Fruit fly (Drosophila melanogaster) Kc167 (cell line): ENCODE data around the gene Dhc93AB.

Experiments used
- Myc ChIP-seq: fragments of >200 bp; optimal IDR thresholded peaks from 2 replicates; lab custom pipeline; 2017; ENCODE audit warnings: missing external identifiers
- Sin3A ChIP-seq: fragments of >200 bp; optimal IDR thresholded peaks from 2 replicates; lab custom pipeline; 2018; ENCODE audit warnings: missing external identifiers
- h ChIP-seq: fragments of >200 bp; optimal IDR thresholded peaks from 3 replicates; lab custom pipeline; 2018; ENCODE audit warnings: missing external identifiers
- insv ChIP-seq: fragments of >200 bp; optimal IDR thresholded peaks from 3 replicates; lab custom pipeline; 2018; ENCODE audit warnings: missing external identifiers
- psq ChIP-seq: fragments of >200 bp; optimal IDR thresholded peaks from 2 replicates; lab custom pipeline; 2017; ENCODE audit warnings: missing external identifiers
- ttk ChIP-seq: sonication (Bioruptor generic); optimal IDR thresholded peaks from 2 replicates; lab custom pipeline; 2017; ENCODE audit warnings: missing external identifiers

Dhc93AB gene

dm6 chr3R:21042399-21042798 lies at the start of gene Dhc93AB:
Gene Dhc93AB, minus strand, starts transcription at chr3R:21042499.
- TF ChIP-seq insv (lab: Kevin White, UChicago) = no peak
- no peak for TF ChIP-seq ttk (lab: Kevin White, UChicago)
- no peak for TF ChIP-seq h (lab: Kevin White, UChicago)
- no peak for TF ChIP-seq Sin3A (lab: Kevin White, UChicago)
- no peak for TF ChIP-seq Myc (lab: Kevin White, UChicago)
- no peak for TF ChIP-seq psq (lab: Kevin White, UChicago)

- no peak for TF ChIP-seq ttk (lab: Kevin White, UChicago)
- no peak for TF ChIP-seq insv (lab: Kevin White, UChicago)
- TF ChIP-seq psq (lab: Kevin White, UChicago) = no peak
- TF ChIP-seq Myc (lab: Kevin White, UChicago) = no peak
- no peak for TF ChIP-seq h (lab: Kevin White, UChicago)
- no peak for TF ChIP-seq Sin3A (lab: Kevin White, UChicago)
These were observed 49.7 kb upstream of the Dhc93AB start for dm6 chr3R:21092036-21092435.

dm6 chr3R:21091500-21091899 lies 49.2 kb upstream of the Dhc93AB start:
- TF ChIP-seq insv (lab: Kevin White, UChicago) = no peak
- TF ChIP-seq Myc (lab: Kevin White, UChicago) = no peak
- TF ChIP-seq ttk (lab: Kevin White, UChicago) = no peak
- no peak for TF ChIP-seq Sin3A (lab: Kevin White, UChicago)
- TF ChIP-seq h (lab: Kevin White, UChicago) = no peak
- TF ChIP-seq psq (lab: Kevin White, UChicago) = no peak

dm6 chr3R:21090230-21091021 lies 48.1 kb upstream of the Dhc93AB start:
- TF ChIP-seq ttk (lab: Kevin White, UChicago) (no peak), insv (lab: Kevin White, UChicago) (no peak), Myc (lab: Kevin White, UChicago) (no peak), Sin3A (lab: Kevin White, UChicago) (no peak)

dm6 chr3R:21089416-21089815 lies 47.1 kb upstream of the Dhc93AB start:
- no peak for TF ChIP-seq Sin3A (lab: Kevin White, UChicago)
- no peak for TF ChIP-seq ttk (lab: Kevin White, UChicago)
- no peak for TF ChIP-seq psq (lab: Kevin White, UChicago)
- no peak for TF ChIP-seq h (lab: Kevin White, UChicago)
- TF ChIP-seq Myc (lab: Kevin White, UChicago) = no peak
- no peak for TF ChIP-seq insv (lab: Kevin White, UChicago)

- TF ChIP-seq ttk (lab: Kevin White, UChicago) (no peak), psq (lab: Kevin White, UChicago) (no peak), Sin3A (lab: Kevin White, UChicago) (no peak), h (lab: Kevin White, UChicago) (no peak), insv (lab: Kevin White, UChicago) (no peak), Myc (lab: Kevin White, UChicago) (no peak)
These were observed 42.7 kb upstream of the Dhc93AB start for dm6 chr3R:21084979-21085378.

- no peak for TF ChIP-seq Myc (lab: Kevin White, UChicago)
- TF ChIP-seq Sin3A (lab: Kevin White, UChicago) = no peak
- TF ChIP-seq h (lab: Kevin White, UChicago) = no peak
- TF ChIP-seq insv (lab: Kevin White, UChicago) = no peak
- TF ChIP-seq psq (lab: Kevin White, UChicago) = no peak
- TF ChIP-seq ttk (lab: Kevin White, UChicago) = no peak
These were observed 38.7 kb upstream of the Dhc93AB start, which contains the start of gene HHEX for dm6 chr3R:21080876-21081586. Gene HHEX, minus strand, starts transcription at chr3R:21080926.

- TF ChIP-seq Sin3A (lab: Kevin White, UChicago) (no peak), ttk (lab: Kevin White, UChicago) (no peak), h (lab: Kevin White, UChicago) (no peak), insv (lab: Kevin White, UChicago) (no peak), psq (lab: Kevin White, UChicago) (no peak), Myc (lab: Kevin White, UChicago) (no peak)
These were observed 36.7 kb upstream of the Dhc93AB start for dm6 chr3R:21078958-21079357.

- TF ChIP-seq insv (lab: Kevin White, UChicago) = no peak
These were observed 35.9 kb upstream of the Dhc93AB start for dm6 chr3R:21078211-21078610.

dm6 chr3R:21077577-21077976 lies 35.3 kb upstream of the Dhc93AB start:
- TF ChIP-seq h (lab: Kevin White, UChicago) = no peak
- TF ChIP-seq psq (lab: Kevin White, UChicago) = no peak
- no peak for TF ChIP-seq Sin3A (lab: Kevin White, UChicago)
- no peak for TF ChIP-seq ttk (lab: Kevin White, UChicago)
- no peak for TF ChIP-seq insv (lab: Kevin White, UChicago)
- TF ChIP-seq Myc (lab: Kevin White, UChicago) = no peak

- TF ChIP-seq insv (lab: Kevin White, UChicago) (no peak), psq (lab: Kevin White, UChicago) (no peak), Sin3A (lab: Kevin White, UChicago) (no peak), ttk (lab: Kevin White, UChicago) (no peak), h (lab: Kevin White, UChicago) (no peak), Myc (lab: Kevin White, UChicago) (no peak)
These were observed 31.4 kb upstream of the Dhc93AB start, which contains the start of gene dmrt93B for dm6 chr3R:21073707-21074106. Gene dmrt93B, plus strand, starts transcription at chr3R:21074007.
